Fruit fly (Drosophila melanogaster) whole organism, wandering third instar larva: ENCODE results near the gene Rab27.

Source experiments
- Abd-B ChIP-seq: fragments of >200 bp; optimal IDR thresholded peaks from 2 replicates; lab custom pipeline; 2017; ENCODE audit warnings: missing biosample characterization, missing genetic modification characterization
- Dif ChIP-seq: fragments of 200-275, 200-300 bp; sonication (Bioruptor generic); optimal IDR thresholded peaks from 2 replicates; lab custom pipeline; 2018; ENCODE audit warnings: missing biosample characterization, missing genetic modification characterization; ENCODE audit not compliant: partially characterized antibody
- Hr78 ChIP-seq: fragments of >200 bp; optimal IDR thresholded peaks from 2 replicates; lab custom pipeline; 2017; ENCODE audit warnings: missing biosample characterization, missing genetic modification characterization
- OdsH ChIP-seq: fragments of 200-800 bp; sonication (Bioruptor generic); optimal IDR thresholded peaks from 2 replicates; lab custom pipeline; 2016; ENCODE audit warnings: missing biosample characterization, mild to moderate bottlenecking, missing genetic modification characterization
- Rel ChIP-seq, 2 experiments: fragments of 200-800 bp; sonication (Bioruptor generic) in 1 of 2; optimal IDR thresholded peaks; 2 replicates in 1 of 2; 3 replicates in 1 of 2; lab custom pipeline; 2016 to 2019; ENCODE audit warnings: mild to moderate bottlenecking in 2 of 2, missing biosample characterization in 2 of 2, missing genetic modification characterization in 2 of 2, moderate library complexity in 1 of 2
- br ChIP-seq: fragments of 200-800 bp; sonication (Bioruptor generic); optimal IDR thresholded peaks from 2 replicates; lab custom pipeline; 2016; ENCODE audit warnings: missing biosample characterization, missing genetic modification characterization
- jim ChIP-seq: fragments of 175-275, 200-325 bp; sonication (Bioruptor generic); optimal IDR thresholded peaks from 2 replicates; lab custom pipeline; 2016; ENCODE audit warnings: missing biosample characterization, mild to moderate bottlenecking, missing genetic modification characterization
- rgr ChIP-seq: fragments of 200-800 bp; sonication (Bioruptor generic); optimal IDR thresholded peaks from 3 replicates; lab custom pipeline; 2016; ENCODE audit warnings: missing biosample characterization, mild to moderate bottlenecking, missing genetic modification characterization

- TF ChIP-seq rgr (GFP tag; lab: Kevin White, UChicago) (peak; percentile 82), br (GFP tag; lab: Kevin White, UChicago) (peak; percentile 79), Rel (GFP tag; optimal IDR thresholded peaks at IDR 0.05; lab: Kevin White, UChicago) (no peak), Rel (tag; optimal IDR thresholded peaks at IDR 0.05; lab: Kevin White, UChicago) (peak; percentile 19), OdsH (GFP tag; lab: Kevin White, UChicago) (peak; percentile 75), Hr78 (no peak), jim (GFP tag; lab: Kevin White, UChicago) (no peak), Abd-B (no peak), Dif (GFP tag; lab: Kevin White, UChicago) (no peak)
These were observed 6.2 kb downstream of the Rab27 start, which contains the start of gene pck for dm6 chrX:1470562-1470961.
